Worm (Caenorhabditis elegans) whole organism, late embryonic: ENCODE results near the gene B0395.3.

ENCODE experiments used
- C08G9.2 ChIP-seq: sonication (generic microtip); optimal IDR thresholded peaks from 2 replicates; lab custom pipeline; 2016; ENCODE audit warnings: mild to moderate bottlenecking, missing genetic modification characterization, moderate library complexity, missing compliant biosample characterization
- F13H6.1 ChIP-seq: sonication (generic microtip); optimal IDR thresholded peaks from 2 replicates; lab custom pipeline; 2016; ENCODE audit warnings: missing genetic modification characterization, missing compliant biosample characterization
- K02D7.2 ChIP-seq: sonication (generic microtip); optimal IDR thresholded peaks from 2 replicates; lab custom pipeline; 2017; ENCODE audit warnings: mild to moderate bottlenecking, missing genetic modification characterization, missing compliant biosample characterization
- T23F11.4 ChIP-seq: fragments of 200-800 bp; sonication (Bioruptor generic); optimal IDR thresholded peaks from 2 replicates; lab custom pipeline; 2018; ENCODE audit warnings: mild to moderate bottlenecking, missing genetic modification characterization, missing compliant biosample characterization
- ama-1 ChIP-seq: fragments of 150-350 bp; optimal IDR thresholded peaks from 2 replicates; lab custom pipeline; 2014
- ceh-14 ChIP-seq: sonication (generic microtip); optimal IDR thresholded peaks from 2 replicates; lab custom pipeline; 2016; ENCODE audit warnings: missing genotype, missing genetic modification characterization, missing compliant biosample characterization
- ceh-18 ChIP-seq: sonication (generic microtip); optimal IDR thresholded peaks from 2 replicates; lab custom pipeline; 2016; ENCODE audit warnings: missing genetic modification characterization, missing compliant biosample characterization
- ceh-19 ChIP-seq: fragments of 200-800 bp; sonication (Bioruptor generic); optimal IDR thresholded peaks from 2 replicates; lab custom pipeline; 2018; ENCODE audit warnings: mild to moderate bottlenecking, missing genetic modification characterization, missing compliant biosample characterization
- ceh-2 ChIP-seq: sonication (generic microtip); optimal IDR thresholded peaks from 2 replicates; lab custom pipeline; 2016; ENCODE audit warnings: missing genotype, missing genetic modification characterization, missing compliant biosample characterization
- ceh-22 ChIP-seq: sonication (generic microtip); optimal IDR thresholded peaks from 2 replicates; lab custom pipeline; 2017; ENCODE audit warnings: missing biosample characterization, missing genetic modification characterization
- ceh-24 ChIP-seq: sonication (generic microtip); optimal IDR thresholded peaks from 2 replicates; lab custom pipeline; 2016; ENCODE audit warnings: mild to moderate bottlenecking, missing genetic modification characterization, missing compliant biosample characterization
- ceh-30 ChIP-seq: fragments of 150-350 bp; optimal IDR thresholded peaks from 2 replicates; lab custom pipeline; 2014; ENCODE audit warnings: missing biosample characterization, missing genetic modification characterization
- ceh-31 ChIP-seq: sonication (generic microtip); optimal IDR thresholded peaks from 2 replicates; lab custom pipeline; 2016; ENCODE audit warnings: missing genetic modification characterization, missing compliant biosample characterization
- ceh-34 ChIP-seq: sonication (generic microtip); optimal IDR thresholded peaks from 2 replicates; lab custom pipeline; 2016; ENCODE audit warnings: mild to moderate bottlenecking, missing genetic modification characterization, missing compliant biosample characterization
- ceh-45 ChIP-seq: fragments of 200-800 bp; sonication (Bioruptor generic); IDR thresholded peaks from 2 replicates; pipeline ENCODE4 v1.3.6; 2022; ENCODE audit warnings: missing genetic modification reagents, missing genetic modification characterization, missing compliant biosample characterization
- ceh-48 ChIP-seq: sonication (generic microtip); optimal IDR thresholded peaks from 2 replicates; lab custom pipeline; 2016; ENCODE audit warnings: missing genetic modification characterization, inconsistent platforms, missing compliant biosample characterization
- ceh-6 ChIP-seq: fragments of 200-800 bp; sonication (Bioruptor generic); optimal IDR thresholded peaks from 2 replicates; lab custom pipeline; 2018; ENCODE audit warnings: mild to moderate bottlenecking, missing genetic modification characterization, missing compliant biosample characterization
- che-1 ChIP-seq: sonication (generic microtip); optimal IDR thresholded peaks from 2 replicates; lab custom pipeline; 2016; ENCODE audit warnings: mild to moderate bottlenecking, missing genetic modification characterization, missing compliant biosample characterization
- dmd-4 ChIP-seq: sonication (generic microtip); optimal IDR thresholded peaks from 2 replicates; lab custom pipeline; 2016; ENCODE audit warnings: borderline replicate concordance, missing genetic modification characterization, missing compliant biosample characterization
- dve-1 ChIP-seq: sonication (generic microtip); optimal IDR thresholded peaks from 2 replicates; lab custom pipeline; 2017; ENCODE audit warnings: antibody characterized with exemption, mild to moderate bottlenecking, missing genetic modification characterization, missing compliant biosample characterization
- elt-2 ChIP-seq: sonication (generic microtip); optimal IDR thresholded peaks from 2 replicates; lab custom pipeline; 2016; ENCODE audit warnings: missing genetic modification reagents, missing genetic modification characterization, missing compliant biosample characterization
- elt-4 ChIP-seq: sonication (generic microtip); optimal IDR thresholded peaks from 2 replicates; lab custom pipeline; 2016; ENCODE audit warnings: missing genetic modification characterization, missing compliant biosample characterization
- fax-1 ChIP-seq: sonication (generic microtip); optimal IDR thresholded peaks from 2 replicates; lab custom pipeline; 2016; ENCODE audit warnings: missing genotype, missing genetic modification characterization, missing compliant biosample characterization
- fkh-10 ChIP-seq: fragments of 150-350 bp; optimal IDR thresholded peaks from 2 replicates; lab custom pipeline; 2014; ENCODE audit warnings: missing biosample characterization, missing genetic modification reagents, missing genetic modification characterization
- fkh-6 ChIP-seq: sonication (generic microtip); optimal IDR thresholded peaks from 2 replicates; lab custom pipeline; 2016; ENCODE audit warnings: missing genetic modification characterization, missing compliant biosample characterization
- gmeb-2 ChIP-seq: sonication (generic microtip); optimal IDR thresholded peaks from 2 replicates; lab custom pipeline; 2016; ENCODE audit warnings: missing genetic modification characterization, inconsistent platforms, missing compliant biosample characterization
- hlh-13 ChIP-seq: fragments of 200-800 bp; sonication (Bioruptor generic); optimal IDR thresholded peaks from 2 replicates; lab custom pipeline; 2018; ENCODE audit warnings: mild to moderate bottlenecking, missing genetic modification characterization, missing compliant biosample characterization
- hlh-15 ChIP-seq: sonication (generic microtip); optimal IDR thresholded peaks from 2 replicates; lab custom pipeline; 2016; ENCODE audit warnings: missing genetic modification characterization, missing compliant biosample characterization
- hlh-30 ChIP-seq: sonication (generic microtip); optimal IDR thresholded peaks from 2 replicates; lab custom pipeline; 2017; ENCODE audit warnings: antibody characterized with exemption, missing genetic modification characterization, missing compliant biosample characterization; ENCODE audit not compliant: insufficient read depth
- hlh-6 ChIP-seq: sonication (generic microtip); optimal IDR thresholded peaks from 2 replicates; lab custom pipeline; 2016; ENCODE audit warnings: missing genotype, missing genetic modification characterization, missing compliant biosample characterization
- hlh-8 ChIP-seq: sonication (generic microtip); optimal IDR thresholded peaks from 2 replicates; lab custom pipeline; 2016; ENCODE audit warnings: missing genotype, missing genetic modification characterization, missing compliant biosample characterization
- lin-11 ChIP-seq: fragments of 200-800 bp; sonication (Bioruptor generic); optimal IDR thresholded peaks from 2 replicates; lab custom pipeline; 2018; ENCODE audit warnings: mild to moderate bottlenecking, missing genetic modification characterization, missing compliant biosample characterization
- mec-3 ChIP-seq: sonication (generic microtip); optimal IDR thresholded peaks from 2 replicates; lab custom pipeline; 2016; ENCODE audit warnings: borderline replicate concordance, missing genetic modification characterization, missing compliant biosample characterization
- nfya-1 ChIP-seq: sonication (generic microtip); optimal IDR thresholded peaks from 2 replicates; lab custom pipeline; 2017; ENCODE audit warnings: missing genetic modification characterization, mild to moderate bottlenecking, missing compliant biosample characterization, antibody characterized with exemption, moderate library complexity
- nhr-11 ChIP-seq: fragments of 150-350 bp; optimal IDR thresholded peaks from 2 replicates; lab custom pipeline; 2014; ENCODE audit warnings: missing biosample characterization, missing genetic modification characterization
- npax-4 ChIP-seq: sonication (generic microtip); optimal IDR thresholded peaks from 2 replicates; lab custom pipeline; 2016; ENCODE audit warnings: missing genetic modification characterization, missing compliant biosample characterization
- pag-3 ChIP-seq: sonication (generic microtip); optimal IDR thresholded peaks from 2 replicates; lab custom pipeline; 2016; ENCODE audit warnings: missing compliant biosample characterization, missing genetic modification characterization, borderline replicate concordance
- pat-9 ChIP-seq: fragments of 200-800 bp; sonication (Bioruptor generic); optimal IDR thresholded peaks from 2 replicates; lab custom pipeline; 2018; ENCODE audit warnings: mild to moderate bottlenecking, missing genetic modification characterization, moderate library complexity, missing compliant biosample characterization
- pax-1 ChIP-seq: fragments of 150-350 bp; optimal IDR thresholded peaks from 2 replicates; lab custom pipeline; 2014; ENCODE audit warnings: missing biosample characterization, missing genetic modification characterization
- pha-2 ChIP-seq: sonication (generic microtip); optimal IDR thresholded peaks from 2 replicates; lab custom pipeline; 2017; ENCODE audit warnings: mild to moderate bottlenecking, missing genetic modification characterization, missing compliant biosample characterization
- pha-4 ChIP-seq: fragments of 150-350 bp; optimal IDR thresholded peaks from 2 replicates; lab custom pipeline; 2018; ENCODE audit warnings: missing biosample characterization, missing genetic modification reagents, missing genetic modification characterization
- pqm-1 ChIP-seq: sonication (generic microtip); optimal IDR thresholded peaks from 2 replicates; lab custom pipeline; 2016; ENCODE audit warnings: missing genetic modification characterization, missing compliant biosample characterization
- pros-1 ChIP-seq: fragments of 150-350 bp; optimal IDR thresholded peaks from 2 replicates; lab custom pipeline; 2014; ENCODE audit warnings: missing biosample characterization, missing genetic modification reagents, missing genetic modification characterization
- sdc-2 ChIP-seq: sonication (generic microtip); optimal IDR thresholded peaks from 2 replicates; lab custom pipeline; 2016; ENCODE audit warnings: missing genotype, missing genetic modification characterization, missing compliant biosample characterization
- sox-2 ChIP-seq: fragments of 200-800 bp; sonication (Bioruptor generic); IDR thresholded peaks from 2 replicates; pipeline ENCODE4 v1.3.6; 2022; ENCODE audit warnings: missing genetic modification reagents, missing genetic modification characterization, missing compliant biosample characterization
- sox-4 ChIP-seq: sonication (generic microtip); optimal IDR thresholded peaks from 2 replicates; lab custom pipeline; 2017; ENCODE audit warnings: mild to moderate bottlenecking, missing genetic modification characterization, inconsistent platforms, missing compliant biosample characterization
- syd-9 ChIP-seq: sonication (generic microtip); optimal IDR thresholded peaks from 2 replicates; lab custom pipeline; 2016; ENCODE audit warnings: mild to moderate bottlenecking, missing genetic modification characterization, moderate library complexity, missing compliant biosample characterization
- tbx-2 ChIP-seq: sonication (generic microtip); optimal IDR thresholded peaks from 2 replicates; lab custom pipeline; 2016; ENCODE audit warnings: missing genetic modification characterization, missing compliant biosample characterization
- tbx-7 ChIP-seq: sonication (generic microtip); optimal IDR thresholded peaks from 2 replicates; lab custom pipeline; 2016; ENCODE audit warnings: missing genotype, missing genetic modification characterization, missing compliant biosample characterization
- ttx-3 ChIP-seq: sonication (generic microtip); optimal IDR thresholded peaks from 2 replicates; lab custom pipeline; 2016; ENCODE audit warnings: missing genetic modification reagents, missing genetic modification characterization, missing compliant biosample characterization
- unc-42 ChIP-seq: sonication (generic microtip); optimal IDR thresholded peaks from 2 replicates; lab custom pipeline; 2016; ENCODE audit warnings: missing genotype, missing genetic modification characterization, missing compliant biosample characterization
- unc-55 ChIP-seq: sonication (generic microtip); optimal IDR thresholded peaks from 2 replicates; lab custom pipeline; 2017; ENCODE audit warnings: missing biosample characterization, missing genetic modification reagents, missing genetic modification characterization
- zip-5 ChIP-seq: sonication (generic microtip); optimal IDR thresholded peaks from 2 replicates; lab custom pipeline; 2016; ENCODE audit warnings: missing genetic modification characterization, missing compliant biosample characterization

The B0395.3 gene

DNA sequence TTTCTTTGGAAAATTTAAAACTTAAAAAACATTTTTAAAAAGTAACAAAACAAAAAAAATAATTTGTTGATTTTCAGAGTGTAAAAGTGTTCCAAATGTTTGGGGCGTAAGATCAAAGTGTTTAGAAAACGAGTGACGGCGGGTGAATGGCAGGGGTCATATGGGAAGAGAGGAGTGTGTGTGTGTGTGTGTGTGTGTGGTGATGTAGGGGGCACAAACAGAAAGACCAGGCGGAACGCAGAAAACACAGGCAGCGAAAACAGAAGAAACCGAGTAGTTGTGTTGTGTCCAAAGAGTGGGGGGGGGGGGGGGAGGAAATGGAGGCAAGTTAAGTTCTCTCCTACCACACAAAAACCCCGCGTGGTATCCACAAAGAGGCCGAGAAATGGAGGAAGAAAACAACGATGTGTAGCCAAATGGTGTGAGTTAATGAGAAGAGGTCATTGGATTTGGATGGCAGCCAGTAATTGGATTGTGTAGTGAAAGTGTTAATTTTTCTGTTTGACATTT is at the start of gene B0395.3:
Gene B0395.3, minus strand, starts transcription at position 51 of the 510 bp plus-strand sequence.
- no peak for TF ChIP-seq nhr-11 (tag; lab: Kevin White, UChicago)
- TF ChIP-seq nfya-1 (tag; lab: Kevin White, UChicago) = no peak
- TF ChIP-seq ceh-14 = peak; percentile 6
- TF ChIP-seq lin-11 = peak; percentile 24
- TF ChIP-seq fkh-6 (tag; lab: Kevin White, UChicago) = no peak
- peak; percentile 32 for TF ChIP-seq tbx-2
- TF ChIP-seq ceh-19 = no peak
- no peak for TF ChIP-seq pat-9 (tag; lab: Kevin White, UChicago)
- TF ChIP-seq fax-1 (tag; lab: Kevin White, UChicago) = no peak
- TF ChIP-seq che-1 (tag; lab: Kevin White, UChicago) = peak; percentile 50
- no peak for TF ChIP-seq ama-1
- TF ChIP-seq mec-3 (tag; lab: Kevin White, UChicago) = no peak
- no peak for TF ChIP-seq zip-5 (tag; lab: Kevin White, UChicago)
- no peak for TF ChIP-seq ttx-3 (tag; lab: Kevin White, UChicago)
- TF ChIP-seq ceh-2 (tag; lab: Kevin White, UChicago) = no peak
- no peak for TF ChIP-seq fkh-10 (GFP tag; lab: Kevin White, UChicago)
- TF ChIP-seq npax-4 (tag; lab: Kevin White, UChicago) = no peak
- TF ChIP-seq sox-2 (GFP tag; lab: Robert Waterston, UW) = no peak
- no peak for TF ChIP-seq hlh-13 (GFP tag; lab: Kevin White, UChicago)
- no peak for TF ChIP-seq ceh-18 (tag; lab: Kevin White, UChicago)
- no peak for TF ChIP-seq pqm-1
- no peak for TF ChIP-seq dmd-4
- no peak for TF ChIP-seq hlh-30
- TF ChIP-seq F13H6.1 (tag; lab: Kevin White, UChicago) = no peak
- no peak for TF ChIP-seq pros-1 (tag; lab: Kevin White, UChicago)
- TF ChIP-seq T23F11.4 (GFP tag; lab: Kevin White, UChicago) = no peak
- TF ChIP-seq C08G9.2 = no peak
- no peak for TF ChIP-seq hlh-8 (tag; lab: Kevin White, UChicago)
- TF ChIP-seq pag-3 (tag; lab: Kevin White, UChicago) = no peak
- TF ChIP-seq pax-1 (tag; lab: Kevin White, UChicago) = no peak
- TF ChIP-seq dve-1 (tag; lab: Kevin White, UChicago) = no peak
- no peak for TF ChIP-seq ceh-30 (tag; lab: Kevin White, UChicago)
- TF ChIP-seq hlh-15 (tag; lab: Kevin White, UChicago) = no peak
- no peak for TF ChIP-seq tbx-7 (tag; lab: Kevin White, UChicago)
- TF ChIP-seq sdc-2 (tag; lab: Kevin White, UChicago) = peak; percentile 53
- TF ChIP-seq ceh-6 = no peak
- TF ChIP-seq pha-2 = no peak
- TF ChIP-seq ceh-34 = no peak
- no peak for TF ChIP-seq elt-4 (tag; lab: Kevin White, UChicago)
- no peak for TF ChIP-seq gmeb-2 (tag; lab: Kevin White, UChicago)
- TF ChIP-seq syd-9 (tag; lab: Kevin White, UChicago) = no peak
- no peak for TF ChIP-seq hlh-6 (tag; lab: Kevin White, UChicago)
- peak; percentile 2 for TF ChIP-seq sox-4 (tag; lab: Kevin White, UChicago)
- no peak for TF ChIP-seq ceh-24 (tag; lab: Kevin White, UChicago)
- TF ChIP-seq unc-42 = peak; percentile 78
- TF ChIP-seq ceh-48 (tag; lab: Kevin White, UChicago) = no peak
- TF ChIP-seq pha-4 (tag; lab: Kevin White, UChicago) = no peak
- TF ChIP-seq unc-55 = no peak
- TF ChIP-seq elt-2 (tag; lab: Kevin White, UChicago) = no peak
- TF ChIP-seq ceh-22 (tag; lab: Kevin White, UChicago) = no peak
- TF ChIP-seq ceh-45 (GFP tag; lab: Robert Waterston, UW) = no peak
- TF ChIP-seq ceh-31 (tag; lab: Kevin White, UChicago) = peak; percentile 49
- TF ChIP-seq K02D7.2 (tag; lab: Kevin White, UChicago) = no peak
